Worm (Caenorhabditis elegans) whole organism, mixed stage, embryonic: ENCODE results near the gene nhr-135.

Experiments used
- pha-4 ChIP-seq: fragments of 150-350 bp; optimal IDR thresholded peaks from 2 replicates; lab custom pipeline; 2018; ENCODE audit warnings: missing biosample characterization, missing genetic modification reagents, missing genetic modification characterization
- snpc-4 ChIP-seq: fragments of 150-350 bp; optimal IDR thresholded peaks from 2 replicates; lab custom pipeline; 2014; ENCODE audit warnings: missing biosample characterization, missing genetic modification characterization
- unc-62 ChIP-seq: fragments of 150-350 bp; optimal IDR thresholded peaks from 2 replicates; lab custom pipeline; 2014; ENCODE audit warnings: missing biosample characterization, missing genetic modification reagents, missing genetic modification characterization

ce11 chrV:7103247-7103646 is 9.7 kb upstream of the nhr-135 start, which contains the start of gene odr-2:
- TF ChIP-seq unc-62 (GFP tag; lab: Kevin White, UChicago) (no peak), pha-4 (tag; lab: Kevin White, UChicago) (no peak), snpc-4 (no peak)
